Fruit fly (Drosophila melanogaster): ENCODE measurements around the gene pav.

Gene pav

dm6 chr3L:4233603-4234277 lies 8.8 kb upstream of the pav start:
- TF ChIP-seq CG32006 (GFP tag; optimal IDR thresholded peaks at IDR 0.05) = no peak
- peak; percentile 84 for TF ChIP-seq svp (GFP tag)
- TF ChIP-seq fkh (GFP tag; optimal IDR thresholded peaks at IDR 0.05) = peak; percentile 42
- TF ChIP-seq CG15336 (GFP tag; IDR thresholded peaks at IDR 0.05) = 0 out of 2 replicates have a peak, but pooled peaks have one; percentile 18
- TF ChIP-seq ss (GFP tag; optimal IDR thresholded peaks at IDR 0.05) = peak in 1 of 2 experiments; percentile 46

DNA sequence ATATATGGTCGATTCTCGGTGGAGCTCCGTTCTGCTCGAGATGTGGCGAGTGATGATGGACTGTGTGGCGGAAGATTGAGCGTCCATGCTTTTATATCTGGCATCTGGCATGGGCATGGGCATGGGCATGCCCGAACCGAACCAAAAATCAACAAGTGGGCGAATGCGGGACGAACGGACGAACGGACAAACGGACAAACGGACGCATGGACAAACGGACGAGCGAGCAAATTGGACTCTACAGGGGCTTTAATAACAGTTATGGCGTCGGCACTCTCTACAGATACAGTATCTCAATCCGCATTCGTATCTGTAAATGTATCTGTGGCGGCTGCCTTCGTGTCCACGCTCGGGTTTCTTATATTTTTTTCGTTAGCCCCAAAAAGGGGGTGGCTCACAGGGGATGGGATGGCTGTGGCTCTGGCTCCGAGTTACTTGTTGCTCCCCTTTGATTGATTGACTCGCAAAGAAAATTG lies 6.4 kb upstream of the pav start, which contains the start of gene ImpL2:
TSS of gene ImpL2 (minus strand) at position 51 of the 476 bp plus-strand sequence.
- TF ChIP-seq salr (GFP tag; optimal IDR thresholded peaks at IDR 0.05) (no peak), CG16779 (tag; optimal IDR thresholded peaks at IDR 0.05) (no peak), Sox15 (GFP tag; optimal IDR thresholded peaks at IDR 0.05) (no peak), CG6163 (GFP tag; IDR thresholded peaks at IDR 0.05) (no peak), net (GFP tag; optimal IDR thresholded peaks at IDR 0.05) (no peak), Eip78C (GFP tag) (peak; percentile 35)

dm6 chr3L:4238195-4238594 lies 4.3 kb upstream of the pav start:
- no peak for TF ChIP-seq CG11294 (GFP tag; IDR thresholded peaks at IDR 0.05)

- peak; percentile 95 for TF ChIP-seq CG3919 (GFP tag; optimal IDR thresholded peaks at IDR 0.05)
- peak; percentile 88 for TF ChIP-seq CG11902 (GFP tag; optimal IDR thresholded peaks at IDR 0.05)
- TF ChIP-seq CG8319 (GFP tag; optimal IDR thresholded peaks at IDR 0.05) = peak; percentile 86
- peak; percentile 93 for TF ChIP-seq Lpt (GFP tag; optimal IDR thresholded peaks at IDR 0.05)
- TF ChIP-seq CG11762 (GFP tag; optimal IDR thresholded peaks at IDR 0.05; ENCODE audit: insufficient read depth) = peak; percentile 90
- TF ChIP-seq svp (GFP tag) = peak; percentile 99
- TF ChIP-seq fd85E (GFP tag; optimal IDR thresholded peaks at IDR 0.05) = peak; percentile 78
- peak; percentile 95 for TF ChIP-seq CG6808 (GFP tag; optimal IDR thresholded peaks at IDR 0.05)
- TF ChIP-seq Blimp-1 (GFP tag; optimal IDR thresholded peaks at IDR 0.05) = peak; percentile 85
- TF ChIP-seq CG10669 (GFP tag; optimal IDR thresholded peaks at IDR 0.05) = peak; percentile 91
- peak; percentile 86 for TF ChIP-seq dsx (GFP tag; optimal IDR thresholded peaks at IDR 0.05; ENCODE audit: poor library complexity, severe bottlenecking)
- peak; percentile 89 for TF ChIP-seq CG6792 (GFP tag; optimal IDR thresholded peaks at IDR 0.05)
- TF ChIP-seq CG11294 (GFP tag; IDR thresholded peaks at IDR 0.05) = peak; percentile 87
- TF ChIP-seq pdm3 (GFP tag; optimal IDR thresholded peaks at IDR 0.05) = peak; percentile 96
- peak; percentile 92 for TF ChIP-seq CG8632 (GFP tag; optimal IDR thresholded peaks at IDR 0.05)
- TF ChIP-seq Sox14 (GFP tag; optimal IDR thresholded peaks at IDR 0.05) = peak; percentile 97
- TF ChIP-seq OdsH (GFP tag; optimal IDR thresholded peaks at IDR 0.05) = peak; percentile 95
- peak; percentile 96 for TF ChIP-seq CG8119 (GFP tag; IDR thresholded peaks at IDR 0.05)
- TF ChIP-seq ss (GFP tag; optimal IDR thresholded peaks at IDR 0.05) = peak; percentile 94 to 95
- peak; percentile 86 for TF ChIP-seq CG1621 (tag; optimal IDR thresholded peaks at IDR 0.05)
- peak; percentile 97 for TF ChIP-seq CG4318 (GFP tag; optimal IDR thresholded peaks at IDR 0.05)
- TF ChIP-seq Eip93F (GFP tag; optimal IDR thresholded peaks at IDR 0.05) = peak; percentile 82
- TF ChIP-seq eg (GFP tag; IDR thresholded peaks at IDR 0.05) = peak; percentile 94
- peak; percentile 92 for TF ChIP-seq Sox15 (GFP tag; optimal IDR thresholded peaks at IDR 0.05)
- peak; percentile 95 for TF ChIP-seq dac (GFP tag; optimal IDR thresholded peaks at IDR 0.05)
- TF ChIP-seq Hr39 (GFP tag; optimal IDR thresholded peaks at IDR 0.05) = peak; percentile 95
- peak; percentile 93 for TF ChIP-seq fd59A (GFP tag; optimal IDR thresholded peaks at IDR 0.05)
- TF ChIP-seq CG6854 (GFP tag; optimal IDR thresholded peaks at IDR 0.05) = peak; percentile 91
- TF ChIP-seq Ets96B (tag; optimal IDR thresholded peaks at IDR 0.05) = peak; percentile 86
- TF ChIP-seq CG10631 (GFP tag; optimal IDR thresholded peaks at IDR 0.05) = peak; percentile 92
- peak; percentile 94 for TF ChIP-seq CG31627 (GFP tag; optimal IDR thresholded peaks at IDR 0.05)
- TF ChIP-seq CG32006 (GFP tag; optimal IDR thresholded peaks at IDR 0.05) = peak; percentile 99
- peak; percentile 93 for TF ChIP-seq CG34406 (GFP tag; optimal IDR thresholded peaks at IDR 0.05)
- peak; percentile 95 for TF ChIP-seq Eip75B (GFP tag; optimal IDR thresholded peaks at IDR 0.05)
- TF ChIP-seq Ets21C (GFP tag; optimal IDR thresholded peaks at IDR 0.05) = peak; percentile 89
These were observed 2.9 kb upstream of the pav start, which contains the start of gene Sqor for dm6 chr3L:4239442-4240322. Gene Sqor, plus strand, starts transcription at chr3L:4240173.

Measured in whole organism, prepupa.